Fruit fly (Drosophila melanogaster) whole organism, prepupa: ENCODE data around the gene Mst84B.

Experiments used
- Blimp-1 ChIP-seq: fragments of 200-800 bp; sonication (Bioruptor generic); optimal IDR thresholded peaks from 3 replicates; lab custom pipeline; 2017; ENCODE audit warnings: missing biosample characterization, missing genetic modification characterization, mild to moderate bottlenecking, moderate library complexity, missing genetic modification reagents
- CG10631 ChIP-seq: fragments of 200-800 bp; sonication (Bioruptor generic); optimal IDR thresholded peaks from 2 replicates; lab custom pipeline; 2016; ENCODE audit warnings: missing biosample characterization, missing genetic modification characterization
- CG10669 ChIP-seq: fragments of 200-800 bp; sonication (Bioruptor generic); optimal IDR thresholded peaks from 3 replicates; lab custom pipeline; 2018; ENCODE audit warnings: missing biosample characterization, mild to moderate bottlenecking, missing genetic modification characterization, moderate library complexity
- CG11762 ChIP-seq: fragments of 200-800 bp; sonication (Bioruptor generic); optimal IDR thresholded peaks from 3 replicates; lab custom pipeline; 2016; ENCODE audit warnings: missing biosample characterization, missing genetic modification characterization; ENCODE audit not compliant: insufficient read depth
- CG11902 ChIP-seq: fragments of 200-800 bp; sonication (Bioruptor generic); optimal IDR thresholded peaks from 3 replicates; lab custom pipeline; 2016; ENCODE audit warnings: missing biosample characterization, missing genetic modification characterization
- CG1621 ChIP-seq: fragments of 200-800 bp; sonication (Bioruptor generic); optimal IDR thresholded peaks from 3 replicates; lab custom pipeline; 2018; ENCODE audit warnings: missing biosample characterization, mild to moderate bottlenecking, missing genetic modification characterization
- CG16779 ChIP-seq: fragments of 200-800 bp; sonication (Bioruptor generic); optimal IDR thresholded peaks from 3 replicates; lab custom pipeline; 2017; ENCODE audit warnings: missing biosample characterization, mild to moderate bottlenecking, missing genetic modification characterization
- CG3032 ChIP-seq: fragments of 200-800 bp; optimal IDR thresholded peaks from 2 replicates; lab custom pipeline; 2019; ENCODE audit warnings: missing biosample characterization, mild to moderate bottlenecking, missing genetic modification characterization, moderate library complexity
- CG31627 ChIP-seq: fragments of 200-800 bp; sonication (Bioruptor generic); optimal IDR thresholded peaks from 3 replicates; lab custom pipeline; 2016; ENCODE audit warnings: missing biosample characterization, missing genetic modification characterization
- CG32006 ChIP-seq: fragments of 200-800 bp; sonication (Bioruptor generic); optimal IDR thresholded peaks from 3 replicates; lab custom pipeline; 2017; ENCODE audit warnings: missing biosample characterization, mild to moderate bottlenecking, missing genetic modification characterization
- CG34406 ChIP-seq: fragments of 200-800 bp; sonication (Bioruptor generic); optimal IDR thresholded peaks from 3 replicates; lab custom pipeline; 2016; ENCODE audit warnings: missing biosample characterization, missing genetic modification characterization
- CG6163 ChIP-seq: fragments of 200-800 bp; sonication (Bioruptor generic); IDR thresholded peaks from 3 replicates; pipeline ENCODE4 v1.3.6; 2022; ENCODE audit warnings: missing biosample characterization, missing genetic modification characterization
- CG6276 ChIP-seq: fragments of 200-800 bp; sonication (Bioruptor generic); optimal IDR thresholded peaks from 2 replicates; lab custom pipeline; 2017; ENCODE audit warnings: missing biosample characterization, mild to moderate bottlenecking, missing genetic modification characterization
- CG6792 ChIP-seq: fragments of 200-800 bp; sonication (Bioruptor generic); optimal IDR thresholded peaks from 3 replicates; lab custom pipeline; 2016; ENCODE audit warnings: missing biosample characterization, missing genetic modification characterization
- CG6808 ChIP-seq: fragments of 200-800 bp; sonication (Bioruptor generic); optimal IDR thresholded peaks from 3 replicates; lab custom pipeline; 2017; ENCODE audit warnings: missing biosample characterization, missing genetic modification characterization, mild to moderate bottlenecking, moderate library complexity, missing genetic modification reagents
- CG6854 ChIP-seq: fragments of 200-800 bp; sonication (Bioruptor generic); optimal IDR thresholded peaks from 2 replicates; lab custom pipeline; 2017; ENCODE audit warnings: missing biosample characterization, mild to moderate bottlenecking, missing genetic modification characterization
- CG7368 ChIP-seq: fragments of 200-800 bp; sonication (Bioruptor generic); optimal IDR thresholded peaks from 3 replicates; lab custom pipeline; 2016; ENCODE audit warnings: missing biosample characterization, missing genetic modification characterization
- CG8119 ChIP-seq: fragments of 200-800 bp; sonication (Bioruptor generic); IDR thresholded peaks from 3 replicates; pipeline ENCODE4 v1.3.6; 2022; ENCODE audit warnings: missing biosample characterization, missing genetic modification characterization
- CG8319 ChIP-seq: fragments of 200-800 bp; sonication (Bioruptor generic); optimal IDR thresholded peaks from 3 replicates; lab custom pipeline; 2016; ENCODE audit warnings: missing biosample characterization, missing genetic modification characterization
- Eip75B ChIP-seq: fragments of 200-800 bp; sonication (Bioruptor generic); optimal IDR thresholded peaks from 3 replicates; lab custom pipeline; 2016; ENCODE audit warnings: missing biosample characterization, missing genetic modification characterization
- Eip78C ChIP-seq: fragments of 200-800 bp; sonication (Bioruptor generic); peaks from one replicate; lab custom pipeline; 2016; ENCODE audit warnings: missing biosample characterization, missing genetic modification characterization
- Eip93F ChIP-seq: fragments of 200-800 bp; sonication (Bioruptor generic); optimal IDR thresholded peaks from 2 replicates; lab custom pipeline; 2016; ENCODE audit warnings: missing biosample characterization, mild to moderate bottlenecking, missing genetic modification characterization
- Ets21C ChIP-seq: fragments of 200-800 bp; sonication (Bioruptor generic); optimal IDR thresholded peaks from 3 replicates; lab custom pipeline; 2016; ENCODE audit warnings: missing biosample characterization, missing genetic modification characterization
- Hr39 ChIP-seq: fragments of 200-800 bp; sonication (Bioruptor generic); optimal IDR thresholded peaks from 2 replicates; lab custom pipeline; 2016; ENCODE audit warnings: missing biosample characterization, missing genetic modification characterization
- Hr4 ChIP-seq: fragments of 200-800 bp; sonication (Bioruptor generic); optimal IDR thresholded peaks from 3 replicates; lab custom pipeline; 2016; ENCODE audit warnings: missing biosample characterization, missing genetic modification characterization
- Lpt ChIP-seq: fragments of 200-800 bp; sonication (Bioruptor generic); optimal IDR thresholded peaks from 3 replicates; lab custom pipeline; 2016; ENCODE audit warnings: missing biosample characterization, missing genetic modification characterization
- Met ChIP-seq: fragments of 200-800 bp; sonication (Bioruptor generic); optimal IDR thresholded peaks from 3 replicates; lab custom pipeline; 2016; ENCODE audit warnings: missing biosample characterization, missing genetic modification characterization
- Smox ChIP-seq: fragments of 200-800 bp; sonication (Bioruptor generic); optimal IDR thresholded peaks from 3 replicates; lab custom pipeline; 2016; ENCODE audit warnings: missing biosample characterization, missing genetic modification characterization
- Sox102F ChIP-seq: fragments of 200-800 bp; sonication (Bioruptor generic); optimal IDR thresholded peaks from 2 replicates; lab custom pipeline; 2016; ENCODE audit warnings: missing biosample characterization, mild to moderate bottlenecking, missing genetic modification characterization
- Sox14 ChIP-seq: fragments of 200-800 bp; sonication (Bioruptor generic); optimal IDR thresholded peaks from 3 replicates; lab custom pipeline; 2016; ENCODE audit warnings: missing biosample characterization, missing genetic modification characterization
- Sox15 ChIP-seq: fragments of 200-800 bp; sonication (Bioruptor generic); optimal IDR thresholded peaks from 3 replicates; lab custom pipeline; 2016; ENCODE audit warnings: missing biosample characterization, missing genetic modification characterization
- achi ChIP-seq: fragments of 200-800 bp; sonication (Bioruptor generic); optimal IDR thresholded peaks from 3 replicates; lab custom pipeline; 2016; ENCODE audit warnings: missing biosample characterization, missing genetic modification characterization
- acj6 ChIP-seq: fragments of 200-800 bp; sonication (Bioruptor generic); optimal IDR thresholded peaks from 3 replicates; lab custom pipeline; 2016; ENCODE audit warnings: missing biosample characterization, missing genetic modification characterization
- dac ChIP-seq: fragments of 200-800 bp; sonication (Bioruptor generic); optimal IDR thresholded peaks from 2 replicates; lab custom pipeline; 2017; ENCODE audit warnings: missing biosample characterization, mild to moderate bottlenecking, missing genetic modification characterization
- dsx ChIP-seq: fragments of 200-800 bp; optimal IDR thresholded peaks from 3 replicates; lab custom pipeline; 2019; ENCODE audit warnings: missing biosample characterization, mild to moderate bottlenecking, missing genetic modification characterization, moderate library complexity; ENCODE audit not compliant: poor library complexity, severe bottlenecking
- esn ChIP-seq: fragments of 200-800 bp; sonication (Bioruptor generic); optimal IDR thresholded peaks from 2 replicates; lab custom pipeline; 2016; ENCODE audit warnings: missing biosample characterization, mild to moderate bottlenecking, missing genetic modification characterization, moderate library complexity
- fd85E ChIP-seq: fragments of 200-800 bp; sonication (Bioruptor generic); optimal IDR thresholded peaks from 3 replicates; lab custom pipeline; 2016; ENCODE audit warnings: missing biosample characterization, missing genetic modification characterization
- fkh ChIP-seq: fragments of 200-800 bp; sonication (Bioruptor generic); optimal IDR thresholded peaks from 3 replicates; lab custom pipeline; 2017; ENCODE audit warnings: missing biosample characterization, mild to moderate bottlenecking, missing genetic modification characterization, moderate library complexity
- lz ChIP-seq: fragments of 200-800 bp; sonication (Bioruptor generic); optimal IDR thresholded peaks from 3 replicates; lab custom pipeline; 2016; ENCODE audit warnings: missing biosample characterization, missing genetic modification characterization
- net ChIP-seq: fragments of 200-800 bp; sonication (Bioruptor generic); optimal IDR thresholded peaks from 3 replicates; lab custom pipeline; 2016; ENCODE audit warnings: missing biosample characterization, missing genetic modification characterization
- pdm3 ChIP-seq: fragments of 200-800 bp; sonication (Bioruptor generic); optimal IDR thresholded peaks from 3 replicates; lab custom pipeline; 2016; ENCODE audit warnings: missing biosample characterization, missing genetic modification characterization
- salr ChIP-seq, 2 experiments: fragments of 200-800 bp; sonication (Bioruptor generic); optimal IDR thresholded peaks; 3 replicates each; lab custom pipeline; 2016 to 2018; ENCODE audit warnings: missing biosample characterization in 2 of 2, missing genetic modification characterization in 2 of 2, mild to moderate bottlenecking in 1 of 2
- spab ChIP-seq: fragments of 200-800 bp; sonication (Bioruptor generic); optimal IDR thresholded peaks from 2 replicates; lab custom pipeline; 2017; ENCODE audit warnings: missing biosample characterization, mild to moderate bottlenecking, missing genetic modification characterization, missing genetic modification reagents
- ss ChIP-seq, 2 experiments: fragments of 200-800 bp; sonication (Bioruptor generic); optimal IDR thresholded peaks; 2 replicates in 1 of 2; 3 replicates in 1 of 2; lab custom pipeline; 2017 to 2018; ENCODE audit warnings: mild to moderate bottlenecking in 2 of 2, missing biosample characterization in 2 of 2, missing genetic modification characterization in 2 of 2, moderate library complexity in 1 of 2
- svp ChIP-seq: fragments of 200-800 bp; sonication (Bioruptor generic); peaks from one replicate; lab custom pipeline; 2016; ENCODE audit warnings: missing biosample characterization, missing genetic modification characterization
- vri ChIP-seq: fragments of 200-800 bp; sonication (Bioruptor generic); optimal IDR thresholded peaks from 3 replicates; lab custom pipeline; 2016; ENCODE audit warnings: missing biosample characterization, mild to moderate bottlenecking, missing genetic modification characterization

Gene Mst84B

DNA sequence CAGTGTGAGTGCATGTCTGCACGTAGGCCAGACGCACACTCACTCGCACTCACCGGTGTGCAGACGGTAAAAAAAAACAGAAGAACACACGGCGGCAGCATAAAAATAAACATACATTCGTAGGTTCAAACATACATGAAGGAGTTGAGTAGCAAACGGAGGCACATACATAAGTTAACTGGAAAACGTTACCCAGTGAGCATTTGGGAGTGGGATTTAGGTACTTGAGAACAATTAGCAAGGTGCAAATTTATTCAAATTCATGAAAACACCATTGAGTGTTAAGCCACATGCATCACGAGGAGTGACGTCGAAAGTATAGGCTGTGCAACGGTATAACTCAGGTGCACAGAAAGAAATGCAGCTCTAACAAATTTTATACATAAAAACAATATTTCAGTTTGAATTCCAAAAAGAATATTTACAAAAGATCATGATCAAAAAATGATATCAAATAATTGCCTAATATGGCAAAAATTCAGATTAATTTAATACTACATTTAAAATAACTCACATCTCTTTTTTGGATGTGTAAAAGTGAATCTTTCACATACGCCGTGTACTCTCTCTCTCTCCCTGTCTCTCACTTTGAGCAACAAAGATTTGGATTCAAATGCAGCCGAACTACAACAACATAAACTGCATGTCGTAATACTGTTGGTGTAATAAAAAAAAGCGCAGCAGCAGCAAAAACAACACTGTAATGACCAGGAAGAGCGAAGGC, 46.8 kb downstream of the Mst84B start (continued):
- peak; percentile 96 for TF ChIP-seq CG11762
- TF ChIP-seq fd85E (GFP tag; lab: Kevin White, UChicago): peak; percentile 85
- TF ChIP-seq spab (GFP tag; lab: Kevin White, UChicago): peak; percentile 93
- peak; percentile 96 for TF ChIP-seq CG34406 (GFP tag; lab: Kevin White, UChicago)
- peak; percentile 92 for TF ChIP-seq CG8319 (GFP tag; lab: Kevin White, UChicago)
- peak; percentile 77 for TF ChIP-seq CG16779 (tag; lab: Kevin White, UChicago)
- peak; percentile 73 to 99 for TF ChIP-seq salr (GFP tag; optimal IDR thresholded peaks at IDR 0.05; lab: Kevin White, UChicago)
- peak; percentile 84 for TF ChIP-seq CG1621 (tag; lab: Kevin White, UChicago)
- peak; percentile 97 for TF ChIP-seq Smox (GFP tag; lab: Kevin White, UChicago)
- TF ChIP-seq CG7368 (GFP tag; lab: Kevin White, UChicago): peak; percentile 92
- peak; percentile 90 for TF ChIP-seq Sox15
- TF ChIP-seq Hr4 (GFP tag; lab: Kevin White, UChicago): peak; percentile 99
- peak; percentile 97 for TF ChIP-seq Hr39
- peak; percentile 96 for TF ChIP-seq acj6
- TF ChIP-seq CG6808 (GFP tag; lab: Kevin White, UChicago): peak; percentile 92
- TF ChIP-seq vri (GFP tag; lab: Kevin White, UChicago): peak; percentile 89
- TF ChIP-seq achi: peak; percentile 96
- peak; percentile 96 for TF ChIP-seq CG6276 (GFP tag; lab: Kevin White, UChicago)
- TF ChIP-seq net (GFP tag; lab: Kevin White, UChicago): peak; percentile 96
- TF ChIP-seq esn: peak; percentile 98
- peak; percentile 98 for TF ChIP-seq CG32006 (GFP tag; lab: Kevin White, UChicago)
- peak; percentile 97 for TF ChIP-seq Sox14
- TF ChIP-seq CG10631 (GFP tag; lab: Kevin White, UChicago): peak; percentile 97
- peak; percentile 94 for TF ChIP-seq Ets21C (GFP tag; lab: Kevin White, UChicago)
- TF ChIP-seq fkh (GFP tag; lab: Kevin White, UChicago): no peak
- peak; percentile 99 for TF ChIP-seq svp (GFP tag; lab: Kevin White, UChicago)
- TF ChIP-seq Sox102F (GFP tag; lab: Kevin White, UChicago): peak; percentile 95
- peak; percentile 97 for TF ChIP-seq pdm3 (GFP tag; lab: Kevin White, UChicago)
- peak; percentile 74 for TF ChIP-seq dac (GFP tag; lab: Kevin White, UChicago)
- peak; percentile 98 for TF ChIP-seq CG31627 (GFP tag; lab: Kevin White, UChicago)
- peak; percentile 93 for TF ChIP-seq CG6792 (GFP tag; lab: Kevin White, UChicago)
- TF ChIP-seq Eip93F (GFP tag; lab: Kevin White, UChicago): peak; percentile 71
- TF ChIP-seq lz (GFP tag; lab: Kevin White, UChicago): peak; percentile 97
- TF ChIP-seq Eip75B: peak; percentile 96
- peak; percentile 100 for TF ChIP-seq Eip78C (GFP tag; lab: Kevin White, UChicago)
- TF ChIP-seq CG10669: peak; percentile 92
- peak; percentile 88 for TF ChIP-seq CG11902 (GFP tag; lab: Kevin White, UChicago)
- TF ChIP-seq CG8119: no peak
- TF ChIP-seq Met (GFP tag; lab: Kevin White, UChicago): peak; percentile 98
- no peak for TF ChIP-seq CG6163 (GFP tag; lab: Robert Waterston, UW)
- TF ChIP-seq, all 60 proteins: peak for 53

DNA sequence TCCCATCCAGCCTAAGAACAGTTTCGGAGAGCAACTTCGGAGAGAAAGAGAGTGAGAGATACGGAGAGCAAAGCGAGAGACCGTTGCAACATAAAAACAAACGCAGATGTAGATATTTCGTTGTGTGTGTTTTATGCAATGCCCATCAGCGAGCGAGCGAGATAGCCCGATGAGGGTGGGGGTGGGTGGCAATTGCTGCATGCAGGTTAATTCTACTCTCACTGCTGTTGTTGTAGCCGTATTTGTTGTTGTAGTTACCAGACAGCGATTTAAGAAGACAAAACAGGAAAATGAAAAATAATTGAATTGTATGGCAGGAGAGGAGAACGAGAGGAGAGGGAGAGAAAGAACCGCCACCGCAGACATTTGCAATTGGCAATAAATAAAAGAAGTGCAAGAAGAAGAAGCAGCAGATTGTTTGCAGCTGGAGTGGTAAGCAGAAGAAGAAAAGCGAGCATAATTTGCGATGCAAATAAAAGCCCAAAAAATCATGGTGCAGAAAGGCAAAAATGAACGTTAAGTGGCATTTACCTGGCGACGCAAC, 47.9 kb downstream of the Mst84B start:
- no peak for TF ChIP-seq CG16779 (tag; lab: Kevin White, UChicago)
- peak; percentile 49 for TF ChIP-seq CG6808 (GFP tag; lab: Kevin White, UChicago)
- peak; percentile 24 for TF ChIP-seq Lpt (GFP tag; lab: Kevin White, UChicago)
- no peak for TF ChIP-seq fd85E (GFP tag; lab: Kevin White, UChicago)
- no peak for TF ChIP-seq CG10669
- peak; percentile 31; the same call in 1 of the 3 replicates for TF ChIP-seq CG8119
- TF ChIP-seq dsx (GFP tag; lab: Kevin White, UChicago): peak; percentile 64
- peak; percentile 16 for TF ChIP-seq CG3032
- TF ChIP-seq Eip78C (GFP tag; lab: Kevin White, UChicago): peak; percentile 74
- peak; percentile 17 for TF ChIP-seq spab (GFP tag; lab: Kevin White, UChicago)
- no peak for TF ChIP-seq pdm3 (GFP tag; lab: Kevin White, UChicago)
- peak in 1 of 2 experiments; percentile 44 for TF ChIP-seq ss (GFP tag; optimal IDR thresholded peaks at IDR 0.05; lab: Kevin White, UChicago)
- TF ChIP-seq Eip93F (GFP tag; lab: Kevin White, UChicago): no peak
- TF ChIP-seq Blimp-1 (GFP tag; lab: Kevin White, UChicago): peak; percentile 56
- peak; percentile 23 for TF ChIP-seq CG6276 (GFP tag; lab: Kevin White, UChicago)
- TF ChIP-seq CG6854 (GFP tag; lab: Kevin White, UChicago): peak; percentile 87
- peak; percentile 47 for TF ChIP-seq Sox102F (GFP tag; lab: Kevin White, UChicago)
- TF ChIP-seq vri (GFP tag; lab: Kevin White, UChicago): peak; percentile 81
